Fruit fly (Drosophila melanogaster) whole organism, embryonic: ENCODE data around the gene CG9682.

ENCODE experiments used
- Asciz ChIP-seq: fragments of 200-800 bp; sonication (Bioruptor generic); optimal IDR thresholded peaks from 2 replicates; lab custom pipeline; 2017; ENCODE audit warnings: missing biosample characterization, mild to moderate bottlenecking, missing genetic modification characterization, missing genetic modification reagents
- Bteb2 ChIP-seq: fragments of 200-800 bp; sonication (Bioruptor generic); optimal IDR thresholded peaks from 2 replicates; lab custom pipeline; 2016; ENCODE audit warnings: missing biosample characterization, missing genetic modification characterization
- CG10209 ChIP-seq: fragments of 200-800 bp; sonication (Bioruptor generic); optimal IDR thresholded peaks from 3 replicates; lab custom pipeline; 2017; ENCODE audit warnings: missing biosample characterization, mild to moderate bottlenecking, missing genetic modification characterization, missing genetic modification reagents
- CG10267 ChIP-seq: fragments of 200-800 bp; sonication (Bioruptor generic); optimal IDR thresholded peaks from 2 replicates; lab custom pipeline; 2018; ENCODE audit warnings: missing biosample characterization, mild to moderate bottlenecking, missing genetic modification characterization, moderate library complexity
- CG12299 ChIP-seq: fragments of 200-800 bp; sonication (Bioruptor generic); optimal IDR thresholded peaks from 2 replicates; lab custom pipeline; 2018; ENCODE audit warnings: missing biosample characterization, mild to moderate bottlenecking, missing genetic modification characterization
- CG1233 ChIP-seq: fragments of 200-800 bp; sonication (Bioruptor generic); optimal IDR thresholded peaks from 4 replicates; lab custom pipeline; 2018; ENCODE audit warnings: missing biosample characterization, mild to moderate bottlenecking, missing genetic modification characterization
- CG12659 ChIP-seq: fragments of 200-800 bp; sonication (Bioruptor generic); optimal IDR thresholded peaks from 3 replicates; lab custom pipeline; 2017; ENCODE audit warnings: mild to moderate bottlenecking, missing biosample characterization, missing genetic modification reagents, missing genetic modification characterization
- CG15073 ChIP-seq: fragments of 200-800 bp; sonication (Bioruptor generic); optimal IDR thresholded peaks from 2 replicates; lab custom pipeline; 2016; ENCODE audit warnings: missing biosample characterization, missing genetic modification characterization
- CG1603 ChIP-seq: fragments of 200-800 bp; sonication (Bioruptor generic); optimal IDR thresholded peaks from 2 replicates; lab custom pipeline; 2019; ENCODE audit warnings: missing biosample characterization, mild to moderate bottlenecking, missing genetic modification characterization, moderate library complexity
- CG17186 ChIP-seq: fragments of 200-800 bp; sonication (Bioruptor generic); optimal IDR thresholded peaks from 3 replicates; lab custom pipeline; 2017; ENCODE audit warnings: missing biosample characterization, missing genetic modification reagents, missing genetic modification characterization
- CG1832 ChIP-seq: fragments of 200-800 bp; sonication (Bioruptor generic); optimal IDR thresholded peaks from 2 replicates; lab custom pipeline; 2017; ENCODE audit warnings: missing biosample characterization, mild to moderate bottlenecking, missing genetic modification characterization, inconsistent platforms
- CG2678 ChIP-seq: fragments of 200-800 bp; sonication (Bioruptor generic); optimal IDR thresholded peaks from 3 replicates; lab custom pipeline; 2019; ENCODE audit warnings: missing biosample characterization, mild to moderate bottlenecking, missing genetic modification characterization, moderate library complexity
- CG31441 ChIP-seq: fragments of 200-800 bp; sonication (Bioruptor generic); IDR thresholded peaks from 2 replicates; pipeline ENCODE4 v1.3.6; 2022; ENCODE audit warnings: missing biosample characterization, missing genetic modification characterization
- CG3163 ChIP-seq: fragments of 200-800 bp; sonication (Bioruptor generic); optimal IDR thresholded peaks from 3 replicates; lab custom pipeline; 2016; ENCODE audit warnings: missing biosample characterization, missing genetic modification characterization
- CG33213 ChIP-seq: fragments of 200-800 bp; sonication (Bioruptor generic); optimal IDR thresholded peaks from 3 replicates; lab custom pipeline; 2016; ENCODE audit warnings: missing biosample characterization, missing genetic modification characterization
- CG3838 ChIP-seq: fragments of 200-800 bp; sonication (Bioruptor generic); optimal IDR thresholded peaks from 3 replicates; lab custom pipeline; 2016; ENCODE audit warnings: missing biosample characterization, missing genetic modification characterization
- CG7963 ChIP-seq: fragments of 200-800 bp; sonication (Bioruptor generic); IDR thresholded peaks from 3 replicates; pipeline ENCODE4 v1.3.6; 2022; ENCODE audit warnings: missing biosample characterization, missing genetic modification characterization; ENCODE audit not compliant: partially characterized antibody
- CG8290 ChIP-seq, 3 experiments: fragments of 200-800 bp; sonication (Bioruptor generic); optimal IDR thresholded peaks; 2 replicates each; lab custom pipeline; 2016 to 2019; ENCODE audit warnings: missing biosample characterization in 3 of 3, missing genetic modification characterization in 3 of 3, mild to moderate bottlenecking in 2 of 3, moderate library complexity in 1 of 3
- CG8388 ChIP-seq: fragments of 200-800 bp; sonication (Bioruptor generic); optimal IDR thresholded peaks from 2 replicates; lab custom pipeline; 2019; ENCODE audit warnings: missing biosample characterization, mild to moderate bottlenecking, missing genetic modification characterization, moderate library complexity
- CG8944 ChIP-seq: fragments of 200-800 bp; sonication (Bioruptor generic); optimal IDR thresholded peaks from 3 replicates; lab custom pipeline; 2016; ENCODE audit warnings: missing biosample characterization, missing genetic modification characterization
- CkIIα-i1 ChIP-seq: fragments of 200-800 bp; sonication (Bioruptor generic); IDR thresholded peaks from 2 replicates; pipeline ENCODE4 v1.3.6; 2022; ENCODE audit warnings: missing biosample characterization, missing genetic modification characterization
- D19A ChIP-seq: fragments of 200-800 bp; optimal IDR thresholded peaks from 3 replicates; lab custom pipeline; 2019; ENCODE audit warnings: missing biosample characterization, mild to moderate bottlenecking, missing genetic modification characterization, moderate library complexity
- HHEX ChIP-seq: fragments of 200-800 bp; sonication (Bioruptor generic); optimal IDR thresholded peaks from 3 replicates; lab custom pipeline; 2017; ENCODE audit warnings: missing biosample characterization, mild to moderate bottlenecking, missing genetic modification characterization, missing genetic modification reagents
- HLH3B ChIP-seq: fragments of 200-800 bp; sonication (Bioruptor generic); IDR thresholded peaks from 2 replicates; pipeline ENCODE4 v1.3.6; 2022; ENCODE audit warnings: missing biosample characterization, missing genetic modification characterization
- HLHmδ ChIP-seq: fragments of 200-800 bp; sonication (Bioruptor generic); optimal IDR thresholded peaks from 2 replicates; lab custom pipeline; 2018; ENCODE audit warnings: missing biosample characterization, mild to moderate bottlenecking, missing genetic modification characterization, moderate library complexity
- Jarid2 ChIP-seq: fragments of 200-800 bp; sonication (Bioruptor generic); optimal IDR thresholded peaks from 3 replicates; lab custom pipeline; 2017; ENCODE audit warnings: mild to moderate bottlenecking, missing biosample characterization, missing genetic modification reagents, missing genetic modification characterization
- NFAT ChIP-seq: fragments of 200-800 bp; sonication (Bioruptor generic); IDR thresholded peaks from 2 replicates; pipeline ENCODE4 v1.3.6; 2022; ENCODE audit warnings: missing biosample characterization, missing genetic modification characterization
- Ptx1 ChIP-seq: fragments of 200-800 bp; sonication (Bioruptor generic); IDR thresholded peaks from 2 replicates; pipeline ENCODE4 v1.3.6; 2022; ENCODE audit warnings: missing biosample characterization, missing genetic modification characterization
- Xbp1 ChIP-seq: fragments of 200-800 bp; sonication (Bioruptor generic); optimal IDR thresholded peaks from 3 replicates; lab custom pipeline; 2016; ENCODE audit warnings: missing biosample characterization, mild to moderate bottlenecking, missing genetic modification characterization
- Xrp1 ChIP-seq: fragments of 200-800 bp; sonication (Bioruptor generic); IDR thresholded peaks from 2 replicates; pipeline ENCODE4 v1.3.6; 2022; ENCODE audit warnings: missing biosample characterization, missing genetic modification characterization
- ara ChIP-seq: fragments of 200-800 bp; sonication (Bioruptor generic); IDR thresholded peaks from 2 replicates; pipeline ENCODE4 v1.3.6; 2022; ENCODE audit warnings: missing biosample characterization, missing genetic modification characterization
- ase ChIP-seq: fragments of 200-800 bp; sonication (Bioruptor generic); IDR thresholded peaks from 3 replicates; pipeline ENCODE4 v1.3.6; 2022; ENCODE audit warnings: missing biosample characterization, missing genetic modification characterization
- bsh ChIP-seq, 2 experiments: fragments of 200-800 bp; sonication (Bioruptor generic); optimal IDR thresholded peaks; 2 replicates each; lab custom pipeline; 2017 to 2018; ENCODE audit warnings: mild to moderate bottlenecking in 2 of 2, missing biosample characterization in 2 of 2, missing genetic modification characterization in 2 of 2, moderate library complexity in 1 of 2
- cas ChIP-seq: fragments of 200-800 bp; sonication (Bioruptor generic); IDR thresholded peaks from 2 replicates; pipeline ENCODE4 v1.3.6; 2022; ENCODE audit warnings: missing biosample characterization, missing genetic modification characterization
- corto ChIP-seq: fragments of 200-800 bp; sonication (Bioruptor generic); optimal IDR thresholded peaks from 2 replicates; lab custom pipeline; 2016; ENCODE audit warnings: missing biosample characterization, mild to moderate bottlenecking, missing genetic modification characterization, moderate library complexity
- da ChIP-seq: fragments of 200-800 bp; sonication (Bioruptor generic); optimal IDR thresholded peaks from 2 replicates; lab custom pipeline; 2016; ENCODE audit warnings: missing biosample characterization, missing genetic modification characterization
- disco-r ChIP-seq: fragments of 200-800 bp; sonication (Bioruptor generic); optimal IDR thresholded peaks from 2 replicates; lab custom pipeline; 2016; ENCODE audit warnings: missing biosample characterization, missing genetic modification characterization
- en ChIP-seq: fragments of 200-800 bp; sonication (Bioruptor generic); optimal IDR thresholded peaks from 2 replicates; lab custom pipeline; 2016; ENCODE audit warnings: missing biosample characterization, missing genetic modification characterization
- pita ChIP-seq: fragments of 200-800 bp; sonication (Bioruptor generic); optimal IDR thresholded peaks from 2 replicates; lab custom pipeline; 2017; ENCODE audit warnings: missing biosample characterization, mild to moderate bottlenecking, missing genetic modification characterization
- prd ChIP-seq, 3 experiments: fragments of >200 bp in 2 of 3; fragments of 200-800 bp in 1 of 3; sonication (Bioruptor generic) in 1 of 3; optimal IDR thresholded peaks in 2 of 3; IDR thresholded peaks in 1 of 3; 2 replicates in 2 of 3; 3 replicates in 1 of 3; pipeline versions ENCODE4 v1.3.6 to Lab custom; 2017 to 2022; ENCODE audit warnings: missing biosample characterization in 1 of 3, missing genetic modification characterization in 1 of 3
- pros ChIP-seq: fragments of 200-800 bp; sonication (Bioruptor generic); optimal IDR thresholded peaks from 3 replicates; lab custom pipeline; 2019; ENCODE audit warnings: missing biosample characterization, mild to moderate bottlenecking, missing genetic modification characterization, moderate library complexity
- rib ChIP-seq: fragments of 200-800 bp; sonication (Bioruptor generic); IDR thresholded peaks from 2 replicates; pipeline ENCODE4 v1.3.6; 2022; ENCODE audit warnings: missing biosample characterization, missing genetic modification characterization
- ro ChIP-seq: fragments of 200-800 bp; sonication (Bioruptor generic); IDR thresholded peaks from 2 replicates; pipeline ENCODE4 v1.3.6; 2022; ENCODE audit warnings: missing biosample characterization, missing genetic modification characterization
- row ChIP-seq: fragments of 200-800 bp; sonication (Bioruptor generic); IDR thresholded peaks from 3 replicates; pipeline ENCODE4 v1.3.6; 2022; ENCODE audit warnings: missing biosample characterization, missing genetic modification characterization
- sim ChIP-seq: fragments of 200-800 bp; sonication (Bioruptor generic); IDR thresholded peaks from 2 replicates; pipeline ENCODE4 v1.3.6; 2022; ENCODE audit warnings: missing biosample characterization, missing genetic modification characterization
- stc ChIP-seq: fragments of 200-800 bp; sonication (Bioruptor generic); IDR thresholded peaks from 2 replicates; pipeline ENCODE4 v1.3.6; 2022; ENCODE audit warnings: missing biosample characterization, missing genetic modification characterization
- tup ChIP-seq: fragments of 200-800 bp; sonication (Bioruptor generic); optimal IDR thresholded peaks from 2 replicates; lab custom pipeline; 2016; ENCODE audit warnings: missing biosample characterization, mild to moderate bottlenecking, missing genetic modification characterization, moderate library complexity
- z ChIP-seq: fragments of 200-800 bp; sonication (Bioruptor generic); IDR thresholded peaks from 3 replicates; pipeline ENCODE4 v1.3.6; 2022; ENCODE audit warnings: missing biosample characterization, missing genetic modification characterization

Gene CG9682

dm6 chr3R:30255255-30256121, 4.8 kb downstream of the CG9682 start (continued):
- TF ChIP-seq CG1233 (GFP tag; lab: Kevin White, UChicago): no peak
- no peak for TF ChIP-seq pita (GFP tag; lab: Kevin White, UChicago)
- no peak for TF ChIP-seq CG10209 (GFP tag; lab: Kevin White, UChicago)
- peak; percentile 19; the same call in 1 of the 3 replicates for TF ChIP-seq row (GFP tag; lab: Robert Waterston, UW)
- peak; percentile 15 for TF ChIP-seq CG8388
- TF ChIP-seq ase (GFP tag; lab: Robert Waterston, UW): no peak
- no peak for TF ChIP-seq cas
- TF ChIP-seq CG8944 (GFP tag; lab: Kevin White, UChicago): no peak
- TF ChIP-seq HHEX (GFP tag; lab: Kevin White, UChicago): no peak
- no peak for TF ChIP-seq stc (GFP tag; lab: Robert Waterston, UW)
- peak; percentile 72 for TF ChIP-seq Xrp1 (GFP tag; lab: Robert Waterston, UW)
- TF ChIP-seq Bteb2: no peak
- TF ChIP-seq bsh (GFP tag; optimal IDR thresholded peaks at IDR 0.05; lab: Kevin White, UChicago): peak; percentile 61 to 97
- TF ChIP-seq CG12659 (GFP tag; lab: Kevin White, UChicago): no peak
- TF ChIP-seq CG2678 (tag; lab: Kevin White, UChicago): no peak
- no peak for TF ChIP-seq ro (GFP tag; lab: Robert Waterston, UW)
- no peak for TF ChIP-seq CG7963
- TF ChIP-seq corto (GFP tag; lab: Kevin White, UChicago): peak; percentile 87
- no peak for TF ChIP-seq HLH3B (GFP tag; lab: Robert Waterston, UW)
- no peak for TF ChIP-seq CG12299 (tag; lab: Kevin White, UChicago)
- peak; percentile 51 for TF ChIP-seq CG1603 (tag; lab: Kevin White, UChicago)
- TF ChIP-seq prd (optimal IDR thresholded peaks at IDR 0.05; lab: Kevin White, UChicago): no peak
- TF ChIP-seq prd (GFP tag; IDR thresholded peaks at IDR 0.05; lab: Robert Waterston, UW): peak; percentile 53; the same call in 2 of the 3 replicates
- TF ChIP-seq Jarid2 (GFP tag; lab: Kevin White, UChicago): no peak
- TF ChIP-seq Ptx1: no peak
- TF ChIP-seq CG1832 (GFP tag; lab: Kevin White, UChicago): no peak
- no peak for TF ChIP-seq NFAT (GFP tag; lab: Robert Waterston, UW)
- no peak for TF ChIP-seq D19A (tag; lab: Kevin White, UChicago)
- no peak for TF ChIP-seq CG15073 (GFP tag; lab: Kevin White, UChicago)
- TF ChIP-seq CG10267: no peak
- TF ChIP-seq Xbp1 (GFP tag; lab: Kevin White, UChicago): no peak
- no peak for TF ChIP-seq CG3163 (GFP tag; lab: Kevin White, UChicago)
- TF ChIP-seq sim (GFP tag; lab: Robert Waterston, UW): peak; percentile 43; the same call in 1 of the 2 replicates
- no peak for TF ChIP-seq tup
- TF ChIP-seq CkIIα-i1: no peak
- no peak for TF ChIP-seq pros (GFP tag; lab: Kevin White, UChicago)
- TF ChIP-seq HLHmδ (GFP tag; lab: Kevin White, UChicago): no peak
- TF ChIP-seq CG31441 (GFP tag; lab: Robert Waterston, UW): no peak
- TF ChIP-seq CG17186 (GFP tag; lab: Kevin White, UChicago): no peak
- no peak for TF ChIP-seq z (GFP tag; lab: Robert Waterston, UW)
- TF ChIP-seq da (GFP tag; lab: Kevin White, UChicago): no peak
- no peak for TF ChIP-seq CG8290 (GFP tag; optimal IDR thresholded peaks at IDR 0.05; lab: Kevin White, UChicago)
- TF ChIP-seq CG8290 (tag; optimal IDR thresholded peaks at IDR 0.05; lab: Kevin White, UChicago): no peak
- peak; percentile 60; the same call in 1 of the 2 replicates for TF ChIP-seq ara (GFP tag; lab: Robert Waterston, UW)
- TF ChIP-seq CG33213 (GFP tag; lab: Kevin White, UChicago): no peak
- TF ChIP-seq rib (GFP tag; lab: Robert Waterston, UW): no peak
- no peak for TF ChIP-seq CG3838 (GFP tag; lab: Kevin White, UChicago)
- no peak for TF ChIP-seq Asciz (GFP tag; lab: Kevin White, UChicago)
- TF ChIP-seq en: no peak
- TF ChIP-seq disco-r (GFP tag; lab: Kevin White, UChicago): no peak
